Worm (Caenorhabditis elegans): ENCODE measurements around the gene pdf-1.

pdf-1 gene

DNA sequence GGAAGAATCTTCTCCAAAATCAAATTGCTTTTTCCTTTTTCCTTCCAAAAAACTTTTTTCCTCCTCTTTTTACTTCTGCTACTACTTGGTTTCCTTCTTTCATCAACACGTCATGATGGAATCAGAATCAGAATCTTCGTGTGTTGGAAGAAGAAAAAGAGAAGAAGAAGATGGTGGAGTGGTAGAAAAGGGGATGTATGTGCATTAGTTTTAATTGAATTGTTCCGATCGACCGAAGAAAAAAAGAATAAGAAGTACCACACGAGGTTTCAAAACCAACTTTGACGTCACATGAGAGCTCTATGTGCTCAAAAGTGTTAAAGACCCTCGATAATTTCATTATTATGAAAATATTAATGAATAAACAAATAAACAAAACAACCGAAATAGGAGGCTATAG is 2.6 kb upstream of the pdf-1 start:
- TF ChIP-seq sea-1 (GFP tag; conservative IDR thresholded peaks at IDR 0.05) = no peak
- no peak for TF ChIP-seq ets-7 (tag; optimal IDR thresholded peaks at IDR 0.05)
- no peak for TF ChIP-seq ceh-13 (GFP tag; optimal IDR thresholded peaks at IDR 0.05)
- no peak for TF ChIP-seq tbx-37 (GFP tag; conservative IDR thresholded peaks at IDR 0.05)
- no peak for TF ChIP-seq pes-1 (GFP tag; IDR thresholded peaks at IDR 0.05)
- no peak for TF ChIP-seq ceh-36 (tag; optimal IDR thresholded peaks at IDR 0.05)
- no peak for TF ChIP-seq tra-4 (tag; optimal IDR thresholded peaks at IDR 0.05)
- no peak for TF ChIP-seq B0310.2 (tag; optimal IDR thresholded peaks at IDR 0.05)
- no peak for TF ChIP-seq hnd-1 (tag; optimal IDR thresholded peaks at IDR 0.05)
- TF ChIP-seq flt-1 (GFP tag; IDR thresholded peaks at IDR 0.05) = no peak
- TF ChIP-seq hmbx-1 (tag; optimal IDR thresholded peaks at IDR 0.05) = no peak
- TF ChIP-seq hmg-4 (GFP tag; optimal IDR thresholded peaks at IDR 0.05) = no peak
- TF ChIP-seq tbx-11 (GFP tag; IDR thresholded peaks at IDR 0.05) = no peak
- no peak for TF ChIP-seq ama-1 (optimal IDR thresholded peaks at IDR 0.05)
- no peak for TF ChIP-seq F13C5.2 (tag; optimal IDR thresholded peaks at IDR 0.05)
- no peak for TF ChIP-seq aly-1 (tag; optimal IDR thresholded peaks at IDR 0.05)
- TF ChIP-seq scrt-1 (GFP tag; IDR thresholded peaks at IDR 0.05) = no peak

DNA sequence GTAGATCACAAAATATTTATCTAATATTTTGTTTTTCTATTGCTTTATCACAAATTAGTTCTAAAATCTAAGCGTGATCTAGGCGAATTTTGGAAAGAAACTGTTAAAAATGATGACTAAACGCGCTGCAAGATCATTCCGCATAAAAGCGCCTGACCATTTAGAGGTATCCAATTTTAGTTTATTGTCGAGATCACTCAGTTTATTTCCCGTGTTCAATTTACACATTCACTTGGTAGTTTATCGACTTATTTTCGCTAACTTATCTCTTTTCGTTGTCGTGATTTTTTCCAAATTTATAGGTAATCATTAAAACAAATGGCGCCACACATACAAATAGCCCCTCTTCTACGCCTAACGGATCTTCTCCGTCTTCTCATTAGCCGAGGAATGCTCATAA is 5.9 kb downstream of the pdf-1 start, which contains the start of gene T07E3.2:
Gene T07E3.2, plus strand, starts transcription at position 301 of the 400 bp plus-strand sequence.
- TF ChIP-seq ceh-36 (tag; optimal IDR thresholded peaks at IDR 0.05) = no peak
- no peak for TF ChIP-seq tbx-37 (GFP tag; conservative IDR thresholded peaks at IDR 0.05)
- TF ChIP-seq hnd-1 (tag; optimal IDR thresholded peaks at IDR 0.05) = no peak
- TF ChIP-seq sea-1 (GFP tag; conservative IDR thresholded peaks at IDR 0.05) = no peak
- no peak for TF ChIP-seq flt-1 (GFP tag; IDR thresholded peaks at IDR 0.05)
- no peak for TF ChIP-seq tra-4 (tag; optimal IDR thresholded peaks at IDR 0.05)
- TF ChIP-seq pes-1 (GFP tag; IDR thresholded peaks at IDR 0.05) = no peak
- no peak for TF ChIP-seq hmg-4 (GFP tag; optimal IDR thresholded peaks at IDR 0.05)
- TF ChIP-seq F13C5.2 (tag; optimal IDR thresholded peaks at IDR 0.05) = no peak
- TF ChIP-seq ama-1 (optimal IDR thresholded peaks at IDR 0.05) = no peak

DNA sequence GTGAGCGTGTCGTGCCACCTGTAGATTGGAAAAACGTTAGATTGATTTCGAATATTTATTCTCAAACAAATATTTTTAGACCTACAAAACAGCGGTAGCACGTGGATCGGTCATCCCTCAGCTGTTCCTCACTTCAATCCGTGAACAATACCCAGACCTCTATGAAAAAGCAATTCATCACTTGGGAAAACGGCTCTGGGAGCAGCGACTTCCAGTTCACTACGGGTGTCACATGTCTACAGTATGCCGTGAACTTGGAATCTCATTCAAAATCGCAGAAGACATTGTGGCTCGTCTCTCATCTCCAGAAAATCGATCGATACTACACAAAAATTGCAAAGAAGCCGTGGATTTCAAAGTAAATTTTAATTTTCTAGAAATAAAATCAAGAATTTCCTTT is 7.8 kb downstream of the pdf-1 start:
- TF ChIP-seq scrt-1 (GFP tag; IDR thresholded peaks at IDR 0.05) (no peak), tra-4 (tag; optimal IDR thresholded peaks at IDR 0.05) (no peak), ama-1 (optimal IDR thresholded peaks at IDR 0.05) (no peak), hmg-4 (GFP tag; optimal IDR thresholded peaks at IDR 0.05) (no peak), B0310.2 (tag; optimal IDR thresholded peaks at IDR 0.05) (no peak), tbx-11 (GFP tag; IDR thresholded peaks at IDR 0.05) (no peak), F13C5.2 (tag; optimal IDR thresholded peaks at IDR 0.05) (no peak), tbx-37 (GFP tag; conservative IDR thresholded peaks at IDR 0.05) (no peak)

DNA sequence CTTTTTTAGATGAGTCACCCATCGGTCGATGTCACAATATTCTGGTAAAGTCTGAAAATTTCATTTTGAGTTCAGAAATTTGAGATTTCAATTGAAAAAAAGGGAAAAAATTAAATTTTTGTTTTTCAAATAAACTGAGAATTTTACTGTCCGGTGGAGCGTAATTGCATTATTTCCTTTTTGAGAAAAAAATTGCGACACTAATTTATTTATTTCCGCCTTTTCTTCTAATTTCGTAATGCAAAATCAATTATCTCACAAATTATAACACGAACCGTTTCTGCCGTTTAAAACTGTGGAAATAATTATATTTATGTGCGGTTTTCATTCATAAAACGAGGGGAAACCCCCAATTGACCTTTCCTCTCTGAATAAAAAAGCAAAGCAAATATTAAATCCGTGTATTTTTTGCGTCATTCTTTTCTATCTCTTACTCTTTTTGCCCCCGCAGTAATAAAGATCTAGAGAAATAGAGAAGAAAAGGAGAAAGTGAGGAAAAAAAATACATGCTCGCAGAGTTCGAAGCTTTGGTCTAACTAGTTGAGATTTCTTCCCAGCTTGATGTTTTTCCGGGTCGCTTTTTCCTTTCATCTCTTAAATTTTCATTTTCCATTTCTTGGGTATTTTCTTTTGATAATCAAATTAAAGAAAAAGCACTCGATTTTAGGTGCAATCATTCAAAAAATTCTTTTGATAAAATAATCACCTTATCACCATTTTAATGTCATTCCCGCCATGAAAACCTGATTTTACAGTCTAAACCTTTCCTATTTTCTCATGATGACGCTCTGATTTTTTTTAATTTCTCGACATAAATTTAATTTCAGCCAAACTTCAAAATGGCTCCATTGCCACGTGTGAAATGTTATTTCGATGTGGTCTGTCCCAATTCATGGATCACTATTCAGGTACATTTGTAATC is 9.0 kb downstream of the pdf-1 start, which contains the start of the genes brc-2 and T07E3.3:
Gene brc-2, minus strand, starts transcription at position 51 of the 922 bp plus-strand sequence.
Gene T07E3.3, plus strand, starts transcription at position 822 of the 922 bp plus-strand sequence.
- TF ChIP-seq pes-1 (GFP tag; IDR thresholded peaks at IDR 0.05) = no peak
- TF ChIP-seq tbx-37 (GFP tag; conservative IDR thresholded peaks at IDR 0.05) = no peak

DNA sequence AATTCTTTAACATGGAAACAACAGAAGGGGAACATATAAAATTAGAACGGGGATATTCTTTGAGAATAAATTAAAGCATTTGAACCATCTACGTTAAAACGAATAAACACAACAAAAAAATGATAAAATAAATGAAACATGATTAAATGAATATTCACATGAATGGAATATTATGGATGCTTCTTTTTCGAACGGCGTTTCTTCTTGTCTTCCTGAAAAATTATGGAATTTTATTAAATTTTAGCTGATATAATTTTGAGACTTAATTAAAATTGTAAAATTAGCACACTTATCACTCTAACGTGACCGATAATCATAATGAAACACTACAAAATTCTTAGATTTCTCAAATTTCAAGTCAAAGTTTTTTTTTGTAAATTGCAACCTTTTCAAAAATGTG is 11.7 kb downstream of the pdf-1 start:
- TF ChIP-seq hmbx-1 (tag; optimal IDR thresholded peaks at IDR 0.05) (no peak), flt-1 (GFP tag; IDR thresholded peaks at IDR 0.05) (no peak), scrt-1 (GFP tag; IDR thresholded peaks at IDR 0.05) (no peak)

DNA sequence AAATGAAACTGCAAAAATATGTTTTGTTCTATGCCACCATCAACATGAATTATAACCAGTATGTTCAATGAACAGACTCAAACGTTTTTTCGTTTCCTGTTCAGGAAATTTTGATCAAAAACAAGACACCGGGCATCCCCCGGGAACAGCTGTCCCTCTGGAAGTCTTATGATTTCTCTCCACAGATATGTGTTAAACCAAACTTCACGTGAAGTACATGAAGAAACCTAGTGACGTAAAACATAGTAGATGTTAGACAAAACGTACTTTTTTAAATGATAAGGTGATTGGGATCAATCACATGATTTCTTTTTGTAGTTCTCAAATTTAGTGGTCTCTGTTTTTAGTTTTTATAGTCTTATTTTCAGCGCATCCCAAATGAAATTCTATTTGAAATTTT is 13.8 kb downstream of the pdf-1 start:
- TF ChIP-seq sea-1 (GFP tag; conservative IDR thresholded peaks at IDR 0.05) = no peak
- TF ChIP-seq hmg-4 (GFP tag; optimal IDR thresholded peaks at IDR 0.05) = no peak
- no peak for TF ChIP-seq flt-1 (GFP tag; IDR thresholded peaks at IDR 0.05)
- TF ChIP-seq tra-4 (tag; optimal IDR thresholded peaks at IDR 0.05) = no peak
- TF ChIP-seq hmbx-1 (tag; optimal IDR thresholded peaks at IDR 0.05) = no peak
- TF ChIP-seq tbx-11 (GFP tag; IDR thresholded peaks at IDR 0.05) = no peak
- no peak for TF ChIP-seq B0310.2 (tag; optimal IDR thresholded peaks at IDR 0.05)
- TF ChIP-seq aly-1 (tag; optimal IDR thresholded peaks at IDR 0.05) = no peak
- no peak for TF ChIP-seq ceh-13 (GFP tag; optimal IDR thresholded peaks at IDR 0.05)
- no peak for TF ChIP-seq hnd-1 (tag; optimal IDR thresholded peaks at IDR 0.05)
- no peak for TF ChIP-seq ceh-36 (tag; optimal IDR thresholded peaks at IDR 0.05)
- TF ChIP-seq scrt-1 (GFP tag; IDR thresholded peaks at IDR 0.05) = no peak
- no peak for TF ChIP-seq F13C5.2 (tag; optimal IDR thresholded peaks at IDR 0.05)
- no peak for TF ChIP-seq pes-1 (GFP tag; IDR thresholded peaks at IDR 0.05)

DNA sequence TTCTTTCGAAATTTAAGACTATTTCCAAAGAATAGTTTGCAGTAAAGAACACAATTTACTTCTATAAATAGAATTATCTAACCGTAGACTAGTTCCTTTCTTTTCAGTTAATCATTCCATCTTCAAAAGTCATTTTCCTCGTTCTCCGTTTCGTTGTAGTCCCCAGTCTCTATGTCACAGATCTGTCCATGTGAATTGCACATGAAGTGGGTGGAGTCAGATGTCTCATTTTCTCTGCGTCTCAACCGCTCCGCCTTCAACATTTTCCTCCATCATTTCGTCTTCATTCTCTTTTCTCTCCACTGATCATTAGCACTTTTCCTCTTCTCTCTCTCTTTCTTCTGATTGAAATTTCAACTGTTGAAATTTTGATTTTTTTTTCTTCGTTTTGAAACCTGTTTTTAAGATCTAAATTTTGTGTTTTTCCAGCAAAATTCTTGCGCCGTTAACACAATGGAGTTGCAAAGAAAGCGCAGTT is 14.7 kb downstream of the pdf-1 start, which contains the start of gene T07E3.4:
Gene T07E3.4, plus strand, starts transcription at position 428 of the 478 bp plus-strand sequence.
- TF ChIP-seq ets-7 (tag; optimal IDR thresholded peaks at IDR 0.05) (no peak), pes-1 (GFP tag; IDR thresholded peaks at IDR 0.05) (no peak), ama-1 (optimal IDR thresholded peaks at IDR 0.05) (no peak), ceh-36 (tag; optimal IDR thresholded peaks at IDR 0.05) (no peak), hmg-4 (GFP tag; optimal IDR thresholded peaks at IDR 0.05) (no peak), sea-1 (GFP tag; conservative IDR thresholded peaks at IDR 0.05) (no peak), B0310.2 (tag; optimal IDR thresholded peaks at IDR 0.05) (no peak), flt-1 (GFP tag; IDR thresholded peaks at IDR 0.05) (no peak), tbx-37 (GFP tag; conservative IDR thresholded peaks at IDR 0.05) (no peak), ceh-13 (GFP tag; optimal IDR thresholded peaks at IDR 0.05) (no peak), aly-1 (tag; optimal IDR thresholded peaks at IDR 0.05) (no peak), scrt-1 (GFP tag; IDR thresholded peaks at IDR 0.05) (no peak), tbx-11 (GFP tag; IDR thresholded peaks at IDR 0.05) (no peak), tra-4 (tag; optimal IDR thresholded peaks at IDR 0.05) (no peak)
